Fruit fly (Drosophila melanogaster) whole organism, embryonic: ENCODE results near the gene Idi.
A peak's percentile ranks its signal among the peaks of the same experiment; 100 is the strongest.

ENCODE experiments used
- B-H2 ChIP-seq: fragments of 200-800 bp; sonication (Bioruptor generic); optimal IDR thresholded peaks from 2 replicates; lab custom pipeline; 2018; ENCODE audit warnings: missing biosample characterization, mild to moderate bottlenecking, missing genetic modification characterization
- CG10543 ChIP-seq: fragments of 200-800 bp; sonication (Bioruptor generic); optimal IDR thresholded peaks from 3 replicates; lab custom pipeline; 2017; ENCODE audit warnings: missing biosample characterization, mild to moderate bottlenecking, missing genetic modification characterization, moderate library complexity
- CG11695 ChIP-seq: fragments of 200-800 bp; sonication (Bioruptor generic); IDR thresholded peaks from 3 replicates; pipeline ENCODE4 v1.3.6; 2022; ENCODE audit warnings: missing biosample characterization, missing genetic modification characterization
- CG13624 ChIP-seq: fragments of 200-800 bp; sonication (Bioruptor generic); optimal IDR thresholded peaks from 2 replicates; lab custom pipeline; 2016; ENCODE audit warnings: missing biosample characterization, missing genetic modification characterization
- CG14050 ChIP-seq: fragments of 200-800 bp; sonication (Bioruptor generic); IDR thresholded peaks from 3 replicates; pipeline ENCODE4 v1.3.6; 2022; ENCODE audit warnings: missing biosample characterization, missing genetic modification characterization
- CG15073 ChIP-seq: fragments of 200-800 bp; sonication (Bioruptor generic); optimal IDR thresholded peaks from 2 replicates; lab custom pipeline; 2016; ENCODE audit warnings: missing biosample characterization, missing genetic modification characterization
- CG1602 ChIP-seq: fragments of 200-800 bp; sonication (Bioruptor generic); optimal IDR thresholded peaks from 3 replicates; lab custom pipeline; 2016; ENCODE audit warnings: missing biosample characterization, missing genetic modification characterization
- CG17912 ChIP-seq: fragments of 200-800 bp; sonication (Bioruptor generic); optimal IDR thresholded peaks from 2 replicates; lab custom pipeline; 2018; ENCODE audit warnings: missing biosample characterization, mild to moderate bottlenecking, missing genetic modification characterization
- CG31224 ChIP-seq: fragments of 200-800 bp; sonication (Bioruptor generic); IDR thresholded peaks from 2 replicates; pipeline ENCODE4 v1.3.6; 2022; ENCODE audit warnings: missing biosample characterization, missing genetic modification characterization
- CG32767 ChIP-seq: fragments of 200-800 bp; sonication (Bioruptor generic); IDR thresholded peaks from 2 replicates; pipeline ENCODE4 v1.3.6; 2022; ENCODE audit warnings: missing biosample characterization, missing genetic modification characterization
- CG3281 ChIP-seq: fragments of 200-800 bp; sonication (Bioruptor generic); optimal IDR thresholded peaks from 3 replicates; lab custom pipeline; 2017; ENCODE audit warnings: missing biosample characterization, mild to moderate bottlenecking, missing genetic modification characterization
- CG34224 ChIP-seq: fragments of 200-800 bp; sonication (Bioruptor generic); IDR thresholded peaks from 3 replicates; pipeline ENCODE4 v1.3.6; 2022; ENCODE audit warnings: missing biosample characterization, missing genetic modification characterization; ENCODE audit not compliant: partially characterized antibody
- CG34422 ChIP-seq: fragments of 200-800 bp; sonication (Bioruptor generic); IDR thresholded peaks from 3 replicates; pipeline ENCODE4 v1.3.6; 2022; ENCODE audit warnings: missing biosample characterization, missing genetic modification characterization
- CG4328 ChIP-seq: fragments of 200-800 bp; sonication (Bioruptor generic); optimal IDR thresholded peaks from 3 replicates; lab custom pipeline; 2017; ENCODE audit warnings: missing biosample characterization, missing genetic modification reagents, missing genetic modification characterization
- CG4360 ChIP-seq: fragments of 200-800 bp; sonication (Bioruptor generic); IDR thresholded peaks from 2 replicates; pipeline ENCODE4 v1.3.6; 2022; ENCODE audit warnings: missing biosample characterization, missing genetic modification characterization
- CG4730 ChIP-seq: fragments of 200-800 bp; sonication (Bioruptor generic); IDR thresholded peaks from 2 replicates; pipeline ENCODE4 v1.3.6; 2022; ENCODE audit warnings: missing biosample characterization, missing genetic modification characterization
- CG4820 ChIP-seq: fragments of 200-800 bp; sonication (Bioruptor generic); optimal IDR thresholded peaks from 3 replicates; lab custom pipeline; 2016; ENCODE audit warnings: missing biosample characterization, missing genetic modification characterization
- CG6765 ChIP-seq: fragments of 200-800 bp; sonication (Bioruptor generic); optimal IDR thresholded peaks from 3 replicates; lab custom pipeline; 2017; ENCODE audit warnings: missing biosample characterization, mild to moderate bottlenecking, missing genetic modification characterization
- CG7372 ChIP-seq: fragments of 200-800 bp; sonication (Bioruptor generic); IDR thresholded peaks from 2 replicates; pipeline ENCODE4 v1.3.6; 2022; ENCODE audit warnings: missing biosample characterization, missing genetic modification characterization
- CG8359 ChIP-seq: fragments of 200-800 bp; sonication (Bioruptor generic); optimal IDR thresholded peaks from 2 replicates; lab custom pipeline; 2017; ENCODE audit warnings: missing biosample characterization, mild to moderate bottlenecking, missing genetic modification characterization, borderline replicate concordance
- CG9609 ChIP-seq: fragments of 200-800 bp; sonication (Bioruptor generic); optimal IDR thresholded peaks from 3 replicates; lab custom pipeline; 2016; ENCODE audit warnings: missing biosample characterization, missing genetic modification characterization
- CTCF ChIP-seq: fragments of 200-800 bp; sonication (Bioruptor generic); optimal IDR thresholded peaks from 2 replicates; lab custom pipeline; 2017; ENCODE audit warnings: missing biosample characterization, mild to moderate bottlenecking, missing genetic modification characterization, moderate library complexity
- Ets65A ChIP-seq: fragments of 200-800 bp; sonication (Bioruptor generic); peaks from one replicate; lab custom pipeline; 2016; ENCODE audit warnings: missing biosample characterization, missing genetic modification characterization
- H2.0 ChIP-seq: fragments of 200-800 bp; sonication (Bioruptor generic); IDR thresholded peaks from 2 replicates; pipeline ENCODE4 v1.3.6; 2022; ENCODE audit warnings: missing biosample characterization, missing genetic modification characterization
- HLH3B ChIP-seq: fragments of 200-800 bp; sonication (Bioruptor generic); IDR thresholded peaks from 2 replicates; pipeline ENCODE4 v1.3.6; 2022; ENCODE audit warnings: missing biosample characterization, missing genetic modification characterization
- HLHmδ ChIP-seq: fragments of 200-800 bp; sonication (Bioruptor generic); optimal IDR thresholded peaks from 2 replicates; lab custom pipeline; 2018; ENCODE audit warnings: missing biosample characterization, mild to moderate bottlenecking, missing genetic modification characterization, moderate library complexity
- Hand ChIP-seq: fragments of 200-800 bp; sonication (Bioruptor generic); optimal IDR thresholded peaks from 2 replicates; lab custom pipeline; 2017; ENCODE audit warnings: mild to moderate bottlenecking, missing biosample characterization, missing genetic modification reagents, missing genetic modification characterization
- MTF-1 ChIP-seq: fragments of 200-800 bp; sonication (Bioruptor generic); optimal IDR thresholded peaks from 2 replicates; lab custom pipeline; 2018; ENCODE audit warnings: missing biosample characterization, mild to moderate bottlenecking, missing genetic modification characterization, borderline replicate concordance
- Oaz ChIP-seq: fragments of 200-800 bp; sonication (Bioruptor generic); IDR thresholded peaks from 2 replicates; pipeline ENCODE4 v1.3.6; 2022; ENCODE audit warnings: missing biosample characterization, missing genetic modification characterization
- Ssrp ChIP-seq: fragments of 200-800 bp; sonication (Bioruptor generic); optimal IDR thresholded peaks from 2 replicates; lab custom pipeline; 2018; ENCODE audit warnings: missing biosample characterization, mild to moderate bottlenecking, missing genetic modification characterization, moderate library complexity
- Taf1 ChIP-seq: fragments of 200-800 bp; sonication (Bioruptor generic); IDR thresholded peaks from 2 replicates; pipeline ENCODE4 v1.3.6; 2022; ENCODE audit warnings: missing biosample characterization, missing genetic modification characterization
- ap ChIP-seq: fragments of 200-800 bp; sonication (Bioruptor generic); IDR thresholded peaks from 2 replicates; pipeline ENCODE4 v1.3.6; 2022; ENCODE audit warnings: missing biosample characterization, missing genetic modification characterization
- chinmo ChIP-seq: fragments of 200-800 bp; sonication (Bioruptor generic); IDR thresholded peaks from 4 replicates; pipeline ENCODE4 v1.3.6; 2022; ENCODE audit warnings: missing biosample characterization, missing genetic modification characterization; ENCODE audit not compliant: partially characterized antibody
- ci ChIP-seq: fragments of 200-800 bp; sonication (Bioruptor generic); IDR thresholded peaks from 3 replicates; pipeline ENCODE4 v1.3.6; 2022; ENCODE audit warnings: missing biosample characterization, missing genetic modification characterization
- crc ChIP-seq: fragments of 200-800 bp; sonication (Bioruptor generic); optimal IDR thresholded peaks from 2 replicates; lab custom pipeline; 2016; ENCODE audit warnings: missing biosample characterization, missing genetic modification characterization
- croc ChIP-seq: fragments of 200-800 bp; sonication (Bioruptor generic); conservative IDR thresholded peaks from 3 replicates; pipeline ENCODE4 v1.3.6; 2022; ENCODE audit warnings: missing biosample characterization, missing genetic modification characterization
- dati ChIP-seq: fragments of 200-800 bp; sonication (Bioruptor generic); IDR thresholded peaks from 2 replicates; pipeline ENCODE4 v1.3.6; 2022; ENCODE audit warnings: missing biosample characterization, missing genetic modification characterization
- dm ChIP-seq: fragments of 200-800 bp; sonication (Bioruptor generic); optimal IDR thresholded peaks from 3 replicates; lab custom pipeline; 2016; ENCODE audit warnings: missing biosample characterization, missing genetic modification characterization
- dmrt11E ChIP-seq: fragments of 200-800 bp; sonication (Bioruptor generic); optimal IDR thresholded peaks from 3 replicates; lab custom pipeline; 2018; ENCODE audit warnings: missing biosample characterization, mild to moderate bottlenecking, missing genetic modification characterization, moderate library complexity
- esg ChIP-seq: fragments of 200-800 bp; sonication (Bioruptor generic); conservative IDR thresholded peaks from 2 replicates; pipeline ENCODE4 v1.3.6; 2022; ENCODE audit warnings: missing biosample characterization, missing genetic modification characterization
- fu2 ChIP-seq: fragments of 200-800 bp; sonication (Bioruptor generic); optimal IDR thresholded peaks from 2 replicates; lab custom pipeline; 2016; ENCODE audit warnings: missing biosample characterization, missing genetic modification characterization
- grau ChIP-seq: fragments of 200-800 bp; optimal IDR thresholded peaks from 3 replicates; lab custom pipeline; 2019; ENCODE audit warnings: missing biosample characterization, mild to moderate bottlenecking, missing genetic modification characterization, moderate library complexity
- grn ChIP-seq: fragments of 200-800 bp; sonication (Bioruptor generic); optimal IDR thresholded peaks from 3 replicates; lab custom pipeline; 2017; ENCODE audit warnings: missing biosample characterization, missing genetic modification characterization
- klu ChIP-seq: fragments of 200-800 bp; sonication (Bioruptor generic); IDR thresholded peaks from 2 replicates; pipeline ENCODE4 v1.3.6; 2022; ENCODE audit warnings: missing biosample characterization, missing genetic modification characterization
- ro ChIP-seq: fragments of 200-800 bp; sonication (Bioruptor generic); IDR thresholded peaks from 2 replicates; pipeline ENCODE4 v1.3.6; 2022; ENCODE audit warnings: missing biosample characterization, missing genetic modification characterization
- sob ChIP-seq: fragments of 200-800 bp; sonication (Bioruptor generic); IDR thresholded peaks from 2 replicates; pipeline ENCODE4 v1.3.6; 2022; ENCODE audit warnings: missing biosample characterization, missing genetic modification characterization
- sr ChIP-seq: fragments of 200-800 bp; sonication (Bioruptor generic); IDR thresholded peaks from 3 replicates; pipeline ENCODE4 v1.3.6; 2022; ENCODE audit warnings: missing biosample characterization, missing genetic modification characterization
- stc ChIP-seq: fragments of 200-800 bp; sonication (Bioruptor generic); IDR thresholded peaks from 2 replicates; pipeline ENCODE4 v1.3.6; 2022; ENCODE audit warnings: missing biosample characterization, missing genetic modification characterization
- twi ChIP-seq: fragments of 200-800 bp; optimal IDR thresholded peaks from 2 replicates; lab custom pipeline; 2019; ENCODE audit warnings: missing biosample characterization, mild to moderate bottlenecking, missing genetic modification characterization, moderate library complexity
- unc-4 ChIP-seq: fragments of 200-800 bp; sonication (Bioruptor generic); IDR thresholded peaks from 2 replicates; pipeline ENCODE4 v1.3.6; 2022; ENCODE audit warnings: missing biosample characterization, missing genetic modification characterization; ENCODE audit not compliant: partially characterized antibody
- wdn ChIP-seq: fragments of 200-800 bp; sonication (Bioruptor generic); IDR thresholded peaks from 2 replicates; pipeline ENCODE4 v1.3.6; 2022; ENCODE audit warnings: missing biosample characterization, missing genetic modification characterization
- zen2 ChIP-seq: fragments of 200-800 bp; sonication (Bioruptor generic); IDR thresholded peaks from 3 replicates; pipeline ENCODE4 v1.3.6; 2022; ENCODE audit warnings: missing biosample characterization, missing genetic modification characterization; ENCODE audit not compliant: partially characterized antibody
- zf30C ChIP-seq: fragments of 200-800 bp; sonication (Bioruptor generic); optimal IDR thresholded peaks from 3 replicates; lab custom pipeline; 2018; ENCODE audit warnings: missing biosample characterization, mild to moderate bottlenecking, missing genetic modification characterization

Idi gene

dm6 chr3R:21269923-21270322, at the start of gene Idi, which contains the start of gene AP-2sigma (continued):
- TF ChIP-seq unc-4 (GFP tag; lab: Robert Waterston, UW) (no peak), H2.0 (GFP tag; lab: Robert Waterston, UW) (0 out of 2 replicates have a peak, but pooled peaks have one; percentile 24), dm (GFP tag; lab: Kevin White, UChicago) (no peak), CG9609 (GFP tag; lab: Kevin White, UChicago) (peak; percentile 5), CG34422 (GFP tag; lab: Robert Waterston, UW) (peak; percentile 70; the same call in 2 of the 3 replicates), CG11695 (GFP tag; lab: Robert Waterston, UW) (no peak), stc (GFP tag; lab: Robert Waterston, UW) (no peak), sr (GFP tag; lab: Robert Waterston, UW) (peak; percentile 61; the same call in 2 of the 3 replicates), CG17912 (peak; percentile 42), Oaz (GFP tag; lab: Robert Waterston, UW) (no peak), CG15073 (GFP tag; lab: Kevin White, UChicago) (no peak), crc (no peak), MTF-1 (GFP tag; lab: Kevin White, UChicago) (no peak), chinmo (0 out of 4 replicates have a peak, but pooled peaks have one; percentile 64), CG8359 (GFP tag; lab: Kevin White, UChicago) (no peak), CG31224 (GFP tag; lab: Robert Waterston, UW) (no peak), HLHmδ (GFP tag; lab: Kevin White, UChicago) (peak; percentile 92), sob (GFP tag; lab: Robert Waterston, UW) (peak; percentile 56), zf30C (GFP tag; lab: Kevin White, UChicago) (no peak), wdn (GFP tag; lab: Robert Waterston, UW) (no peak), grn (GFP tag; lab: Kevin White, UChicago) (no peak), CG1602 (no peak), CG14050 (GFP tag; lab: Robert Waterston, UW) (no peak), B-H2 (GFP tag; lab: Kevin White, UChicago) (peak; percentile 63), HLH3B (GFP tag; lab: Robert Waterston, UW) (no peak), CG3281 (peak; percentile 70), CG13624 (GFP tag; lab: Kevin White, UChicago) (peak; percentile 69), CG32767 (GFP tag; lab: Robert Waterston, UW) (peak; percentile 67; the same call in 1 of the 2 replicates), zen2 (no peak), CG10543 (GFP tag; lab: Kevin White, UChicago) (peak; percentile 30), fu2 (GFP tag; lab: Kevin White, UChicago) (peak; percentile 4), esg (no peak), dati (GFP tag; lab: Robert Waterston, UW) (no peak), CG7372 (GFP tag; lab: Robert Waterston, UW) (no peak), croc (peak; percentile 24; the same call in 1 of the 3 replicates), CG4820 (GFP tag; lab: Kevin White, UChicago) (peak; percentile 1), CTCF (GFP tag; lab: Kevin White, UChicago) (no peak), Taf1 (GFP tag; lab: Robert Waterston, UW) (no peak), twi (peak; percentile 3), CG4730 (GFP tag; lab: Robert Waterston, UW) (no peak), ap (GFP tag; lab: Robert Waterston, UW) (no peak), CG34224 (GFP tag; lab: Robert Waterston, UW) (peak; percentile 51), Ets65A (peak; percentile 90), grau (tag; lab: Kevin White, UChicago) (peak; percentile 22), CG4328 (GFP tag; lab: Kevin White, UChicago) (no peak), klu (no peak), ro (GFP tag; lab: Robert Waterston, UW) (no peak), ci (GFP tag; lab: Robert Waterston, UW) (peak; percentile 61; the same call in 2 of the 3 replicates), CG6765 (GFP tag; lab: Kevin White, UChicago) (no peak), CG4360 (GFP tag; lab: Robert Waterston, UW) (peak; percentile 36), Ssrp (tag; lab: Kevin White, UChicago) (no peak), dmrt11E (tag; lab: Kevin White, UChicago) (peak; percentile 27), Hand (no peak)
